Comparison of ENCODE assay signal across 2 fruit fly cellular contexts in the genomic region with DNA sequence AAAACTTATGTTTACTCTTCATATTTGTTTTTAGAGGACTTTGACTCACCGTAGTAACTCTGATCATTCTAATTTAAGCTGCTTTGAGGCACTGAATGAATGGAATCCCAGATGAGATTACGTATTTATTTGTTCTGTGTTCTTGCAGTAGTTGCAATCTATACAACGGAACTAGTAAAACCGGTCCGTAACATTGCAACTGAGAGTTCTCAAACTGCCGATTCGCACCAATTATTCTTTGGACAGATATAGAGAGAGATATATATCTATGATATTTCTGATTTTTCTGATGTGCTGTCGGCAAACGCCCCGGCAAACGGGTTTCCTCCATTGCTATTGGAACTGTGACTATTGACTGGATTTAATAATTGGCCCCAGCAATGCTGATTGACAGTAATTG.
TF ChIP-seq lines count a peak whose summit lies in the region.

Gene CG13841, minus strand, starts transcription at position 101 of the 400 bp plus-strand sequence.

- TF ChIP-seq CTCF in whole organism, embryonic (GFP tag; optimal IDR thresholded peaks at IDR 0.05; lab: Kevin White, UChicago) = no peak

TF ChIP-seq in whole organism, adult, 20 proteins besides CTCF, POLR2A, EP300 and RAD21:
- TF ChIP-seq toe (GFP tag; optimal IDR thresholded peaks at IDR 0.05; lab: Kevin White, UChicago) = no peak
- TF ChIP-seq kay (GFP tag; lab: Kevin White, UChicago; ENCODE audit: borderline replicate concordance) = peak; percentile 7
- TF ChIP-seq CG12768 (GFP tag; optimal IDR thresholded peaks at IDR 0.05; lab: Kevin White, UChicago) = no peak

TF ChIP-seq in whole organism, embryonic, 481 proteins besides CTCF, POLR2A, EP300 and RAD21:
- TF ChIP-seq NK7.1 (GFP tag; optimal IDR thresholded peaks at IDR 0.05; lab: Kevin White, UChicago) = no peak
- TF ChIP-seq CG5953 (GFP tag; IDR thresholded peaks at IDR 0.05; lab: Robert Waterston, UW) = no peak
- TF ChIP-seq Atf3 (GFP tag; optimal IDR thresholded peaks at IDR 0.05; lab: Kevin White, UChicago) = no peak
- TF ChIP-seq sens (GFP tag; lab: Kevin White, UChicago) = peak; percentile 38
- TF ChIP-seq CG13894 (tag; optimal IDR thresholded peaks at IDR 0.05; lab: Kevin White, UChicago) = no peak
TF ChIP-seq in whole organism, embryonic: peak in this region for 1.

Comparison
In these comparisons a context has a peak if more than half of its experiments do, and no peak if none do; other contexts are left out.
1. Of the 1 proteins assayed by ChIP-seq in both whole organism, embryonic and whole organism, adult: peak only in whole organism, embryonic: none; only in whole organism, adult: kay; in both: none; in neither: 0.